Worm (Caenorhabditis elegans) whole organism, L4/young adult: ENCODE measurements around the gene zyg-12.

ENCODE experiments used
- dao-5 ChIP-seq: sonication (generic microtip); optimal IDR thresholded peaks from 2 replicates; lab custom pipeline; 2016; ENCODE audit warnings: missing genotype, missing genetic modification characterization, moderate library complexity, missing compliant biosample characterization
- him-1 ChIP-seq: sonication (generic microtip); optimal IDR thresholded peaks from 2 replicates; lab custom pipeline; 2016; ENCODE audit warnings: missing genotype, missing genetic modification reagents, missing genetic modification characterization, missing compliant biosample characterization

DNA sequence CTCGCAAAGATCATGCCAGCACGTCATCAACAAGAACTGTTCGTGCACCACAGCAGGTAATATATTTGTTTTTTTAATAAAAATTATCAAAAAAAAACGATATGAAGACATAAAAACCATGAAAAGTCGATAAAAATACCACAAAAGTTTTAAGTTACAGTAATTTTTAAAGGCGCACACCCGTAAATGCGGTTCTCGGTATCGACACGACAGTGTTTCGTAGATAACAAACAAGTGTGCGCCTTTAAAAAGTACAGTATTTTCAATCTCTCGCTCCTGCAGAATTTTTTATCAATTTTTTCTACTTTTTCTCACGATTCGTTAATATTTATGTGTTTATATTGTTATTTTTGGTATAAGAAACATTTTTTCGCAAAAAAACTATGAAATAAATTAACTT is 44.4 kb upstream of the zyg-12 start:
- TF ChIP-seq him-1 (no peak), dao-5 (tag; lab: Kevin White, UChicago) (no peak)
